Fruit fly (Drosophila melanogaster): Measurements from ENCODE around the gene CG42726.

The CG42726 gene

DNA sequence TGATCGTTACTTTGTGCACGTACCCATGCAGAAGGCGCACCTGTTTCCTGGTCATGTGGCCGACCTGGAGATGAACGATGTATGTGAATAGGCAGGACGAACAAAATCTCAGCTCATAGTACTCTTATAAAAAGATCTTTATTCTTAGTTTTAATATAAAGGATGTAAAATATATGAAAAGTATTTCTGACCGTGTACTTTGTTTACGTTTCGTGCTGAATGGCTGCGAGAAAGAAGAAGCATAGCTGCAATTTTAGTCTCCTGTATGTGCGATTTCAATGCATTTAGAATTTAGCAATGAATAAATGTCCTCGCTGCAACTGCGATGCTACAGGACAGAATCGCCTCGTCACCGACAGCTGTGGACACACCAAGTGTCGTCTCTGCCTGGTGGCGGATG lies at the start of gene CG42726, which contains the start of gene CG42727:
CG42726 (plus strand) TSS at position 227 of the 400 bp plus-strand sequence.
CG42727 (plus strand) TSS at position 227 of the 400 bp plus-strand sequence.
- TF ChIP-seq CG11294 (GFP tag; IDR thresholded peaks at IDR 0.05) (0 out of 2 replicates have a peak, but pooled peaks have one; percentile 27), lz (GFP tag; optimal IDR thresholded peaks at IDR 0.05) (peak; percentile 48), CG9139 (GFP tag; optimal IDR thresholded peaks at IDR 0.05) (no peak), eg (GFP tag; IDR thresholded peaks at IDR 0.05) (peak; percentile 56; the same call in 1 of the 3 replicates), CG6276 (GFP tag; optimal IDR thresholded peaks at IDR 0.05) (no peak), dac (GFP tag; optimal IDR thresholded peaks at IDR 0.05) (peak; percentile 28), CG31627 (GFP tag; optimal IDR thresholded peaks at IDR 0.05) (peak; percentile 42), CG8319 (GFP tag; optimal IDR thresholded peaks at IDR 0.05) (no peak), topi (GFP tag; optimal IDR thresholded peaks at IDR 0.05) (peak; percentile 44), CG16779 (tag; optimal IDR thresholded peaks at IDR 0.05) (no peak), Eip75B (GFP tag; optimal IDR thresholded peaks at IDR 0.05) (no peak), CG34406 (GFP tag; optimal IDR thresholded peaks at IDR 0.05) (peak; percentile 44), CG3032 (tag; optimal IDR thresholded peaks at IDR 0.05) (peak; percentile 52), Ets96B (tag; optimal IDR thresholded peaks at IDR 0.05) (peak; percentile 44), CG11762 (GFP tag; optimal IDR thresholded peaks at IDR 0.05; ENCODE audit: insufficient read depth) (peak; percentile 10), Eip78C (GFP tag) (peak; percentile 87), fd59A (GFP tag; optimal IDR thresholded peaks at IDR 0.05) (no peak), Sox14 (GFP tag; optimal IDR thresholded peaks at IDR 0.05) (peak; percentile 52), CG4318 (GFP tag; optimal IDR thresholded peaks at IDR 0.05) (no peak), fkh (GFP tag; optimal IDR thresholded peaks at IDR 0.05) (no peak), esn (GFP tag; optimal IDR thresholded peaks at IDR 0.05) (peak; percentile 69), CG7368 (GFP tag; optimal IDR thresholded peaks at IDR 0.05) (no peak), achi (GFP tag; optimal IDR thresholded peaks at IDR 0.05) (peak; percentile 30), CG10631 (GFP tag; optimal IDR thresholded peaks at IDR 0.05) (peak; percentile 47), CG10669 (GFP tag; optimal IDR thresholded peaks at IDR 0.05) (peak; percentile 24), CG6163 (GFP tag; IDR thresholded peaks at IDR 0.05) (peak; percentile 51), cyc (GFP tag; optimal IDR thresholded peaks at IDR 0.05) (peak; percentile 34), CG6792 (GFP tag; optimal IDR thresholded peaks at IDR 0.05) (peak; percentile 44), acj6 (GFP tag; optimal IDR thresholded peaks at IDR 0.05) (no peak), Ets21C (GFP tag; optimal IDR thresholded peaks at IDR 0.05) (no peak), Lpt (GFP tag; optimal IDR thresholded peaks at IDR 0.05) (no peak), CG8632 (GFP tag; optimal IDR thresholded peaks at IDR 0.05) (peak; percentile 22), Hr39 (GFP tag; optimal IDR thresholded peaks at IDR 0.05) (no peak), Sox15 (GFP tag; optimal IDR thresholded peaks at IDR 0.05) (peak; percentile 13), pdm3 (GFP tag; optimal IDR thresholded peaks at IDR 0.05) (no peak), ss (GFP tag; optimal IDR thresholded peaks at IDR 0.05) (no peak)

DNA sequence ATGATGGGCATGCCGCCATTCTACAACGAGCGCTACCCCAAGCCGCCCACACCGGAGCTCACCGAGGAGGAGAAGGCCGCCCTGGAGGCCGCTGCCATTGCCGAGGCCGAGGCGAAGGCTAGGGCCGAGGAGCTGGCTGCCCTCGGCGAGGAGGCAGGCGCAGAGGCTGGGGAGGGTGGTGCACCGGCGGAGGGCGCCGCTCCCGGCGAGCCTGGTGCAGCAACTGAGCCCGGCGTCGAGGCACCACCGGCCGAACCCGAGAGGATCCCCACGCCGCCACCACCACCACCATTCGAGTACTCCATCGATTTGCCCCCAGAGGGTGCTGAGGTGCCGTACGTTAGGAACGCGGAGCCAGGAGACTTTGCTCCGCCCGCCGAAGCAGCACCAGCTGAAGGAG lies 42.6 kb upstream of the CG42726 start:
- TF ChIP-seq Eip93F (GFP tag; optimal IDR thresholded peaks at IDR 0.05) (no peak), Blimp-1 (GFP tag; optimal IDR thresholded peaks at IDR 0.05) (no peak), dac (GFP tag; optimal IDR thresholded peaks at IDR 0.05) (no peak), Sox15 (GFP tag; optimal IDR thresholded peaks at IDR 0.05) (no peak), Sox102F (GFP tag; optimal IDR thresholded peaks at IDR 0.05) (no peak), CG4318 (GFP tag; optimal IDR thresholded peaks at IDR 0.05) (no peak), CG10631 (GFP tag; optimal IDR thresholded peaks at IDR 0.05) (no peak), vri (GFP tag; optimal IDR thresholded peaks at IDR 0.05) (no peak), spab (GFP tag; optimal IDR thresholded peaks at IDR 0.05) (no peak), Ets21C (GFP tag; optimal IDR thresholded peaks at IDR 0.05) (no peak), dsx (GFP tag; optimal IDR thresholded peaks at IDR 0.05; ENCODE audit: poor library complexity, severe bottlenecking) (no peak), CG3919 (GFP tag; optimal IDR thresholded peaks at IDR 0.05) (no peak), eg (GFP tag; IDR thresholded peaks at IDR 0.05) (no peak), CG1621 (tag; optimal IDR thresholded peaks at IDR 0.05) (no peak), CG3032 (tag; optimal IDR thresholded peaks at IDR 0.05) (no peak), Ets96B (tag; optimal IDR thresholded peaks at IDR 0.05) (no peak), fd59A (GFP tag; optimal IDR thresholded peaks at IDR 0.05) (no peak), esn (GFP tag; optimal IDR thresholded peaks at IDR 0.05) (no peak)

Data from whole organism, prepupa.